Fruit fly (Drosophila melanogaster) whole organism, adult: ENCODE results near the gene Oat.

ENCODE experiments used
- CG11617 ChIP-seq: fragments of 200-800 bp; sonication (Bioruptor generic); optimal IDR thresholded peaks from 2 replicates; lab custom pipeline; 2017; ENCODE audit warnings: mild to moderate bottlenecking, missing biosample characterization, missing genetic modification reagents, missing genetic modification characterization
- CG12768 ChIP-seq: fragments of 200-800 bp; sonication (Bioruptor generic); optimal IDR thresholded peaks from 2 replicates; lab custom pipeline; 2017; ENCODE audit warnings: missing biosample characterization, missing genetic modification characterization, mild to moderate bottlenecking, moderate library complexity, missing genetic modification reagents
- CG14711 ChIP-seq: fragments of 200-800 bp; sonication (Bioruptor generic); optimal IDR thresholded peaks from 2 replicates; lab custom pipeline; 2018; ENCODE audit warnings: missing biosample characterization, mild to moderate bottlenecking, missing genetic modification characterization, moderate library complexity
- CG1620 ChIP-seq: fragments of 200-800 bp; sonication (Bioruptor generic); optimal IDR thresholded peaks from 2 replicates; lab custom pipeline; 2016; ENCODE audit warnings: missing biosample characterization, missing genetic modification characterization
- CG33017 ChIP-seq: fragments of 200-800 bp; sonication (Bioruptor generic); optimal IDR thresholded peaks from 2 replicates; lab custom pipeline; 2018; ENCODE audit warnings: missing biosample characterization, mild to moderate bottlenecking, missing genetic modification characterization, moderate library complexity
- CG5204 ChIP-seq: fragments of 200-800 bp; sonication (Bioruptor generic); optimal IDR thresholded peaks from 2 replicates; lab custom pipeline; 2016; ENCODE audit warnings: missing biosample characterization, missing genetic modification characterization
- CG7045 ChIP-seq: fragments of 200-800 bp; sonication (Bioruptor generic); optimal IDR thresholded peaks from 2 replicates; lab custom pipeline; 2017; ENCODE audit warnings: missing biosample characterization, mild to moderate bottlenecking, missing genetic modification characterization
- CG7101 ChIP-seq: fragments of 200-800 bp; sonication (Bioruptor generic); optimal IDR thresholded peaks from 2 replicates; lab custom pipeline; 2018; ENCODE audit warnings: missing biosample characterization, mild to moderate bottlenecking, missing genetic modification characterization, moderate library complexity
- Clk ChIP-seq: fragments of 200-800 bp; sonication (Bioruptor generic); optimal IDR thresholded peaks from 2 replicates; lab custom pipeline; 2017; ENCODE audit warnings: missing biosample characterization, missing genetic modification characterization
- Crg-1 ChIP-seq: fragments of 200-800 bp; sonication (Bioruptor generic); optimal IDR thresholded peaks from 2 replicates; lab custom pipeline; 2016; ENCODE audit warnings: missing biosample characterization, missing genetic modification characterization
- Hr96 ChIP-seq: fragments of 200-800 bp; sonication (Bioruptor generic); optimal IDR thresholded peaks from 2 replicates; lab custom pipeline; 2016; ENCODE audit warnings: missing biosample characterization, missing genetic modification characterization
- Mnt ChIP-seq: fragments of 200-800 bp; sonication (Bioruptor generic); optimal IDR thresholded peaks from 2 replicates; lab custom pipeline; 2016; ENCODE audit warnings: missing biosample characterization, mild to moderate bottlenecking, missing genetic modification characterization
- bab1 ChIP-seq: fragments of 200-800 bp; sonication (Bioruptor generic); optimal IDR thresholded peaks from 3 replicates; lab custom pipeline; 2019; ENCODE audit warnings: missing biosample characterization, mild to moderate bottlenecking, missing genetic modification characterization, moderate library complexity
- cic ChIP-seq: fragments of 200-800 bp; sonication (Bioruptor generic); optimal IDR thresholded peaks from 2 replicates; lab custom pipeline; 2017; ENCODE audit warnings: missing biosample characterization, mild to moderate bottlenecking, missing genetic modification characterization, moderate library complexity
- cnc ChIP-seq, 2 experiments: fragments of >200 bp; optimal IDR thresholded peaks; 2 replicates each; lab custom pipeline; 2017
- kay ChIP-seq: fragments of 200-800 bp; sonication (Bioruptor generic); peaks from one replicate; lab custom pipeline; 2016; ENCODE audit warnings: missing biosample characterization, missing genetic modification characterization, borderline replicate concordance
- ovo ChIP-seq: fragments of 200-800 bp; sonication (Bioruptor generic); optimal IDR thresholded peaks from 2 replicates; lab custom pipeline; 2016; ENCODE audit warnings: missing biosample characterization, missing genetic modification characterization
- pad ChIP-seq: fragments of 200-800 bp; sonication (Bioruptor generic); optimal IDR thresholded peaks from 3 replicates; lab custom pipeline; 2017; ENCODE audit warnings: missing biosample characterization, missing genetic modification characterization, mild to moderate bottlenecking, moderate library complexity, missing genetic modification reagents
- tj ChIP-seq: fragments of 200-800 bp; sonication (Bioruptor generic); optimal IDR thresholded peaks from 3 replicates; lab custom pipeline; 2017; ENCODE audit warnings: missing biosample characterization, mild to moderate bottlenecking, missing genetic modification characterization, moderate library complexity
- toe ChIP-seq: fragments of 200-800 bp; sonication (Bioruptor generic); optimal IDR thresholded peaks from 2 replicates; lab custom pipeline; 2016; ENCODE audit warnings: missing biosample characterization, missing genetic modification characterization

The Oat gene

DNA sequence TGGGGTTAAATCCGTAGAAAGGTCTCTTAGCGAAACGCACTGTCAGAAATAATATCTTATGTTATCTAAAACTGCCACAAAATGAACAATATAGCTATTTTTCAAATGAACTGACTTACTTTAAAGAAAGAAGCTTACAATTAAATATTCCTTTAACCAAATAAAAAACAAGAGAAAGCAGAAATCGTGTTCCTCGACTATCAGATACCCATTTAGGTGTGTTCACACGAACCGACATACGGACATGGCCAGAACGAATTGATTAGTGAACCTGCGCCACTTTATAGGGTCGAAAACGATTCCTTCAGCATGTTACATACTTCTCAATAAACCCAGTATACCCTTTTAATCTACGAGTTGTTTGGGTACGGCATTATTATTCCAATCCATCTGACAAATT lies 33.9 kb upstream of the Oat start:
- TF ChIP-seq CG5204 (GFP tag; lab: Kevin White, UChicago), result no peak
- no peak for TF ChIP-seq CG1620 (GFP tag; lab: Kevin White, UChicago)
- TF ChIP-seq Hr96 (GFP tag; lab: Kevin White, UChicago), result no peak
- TF ChIP-seq Mnt (GFP tag; lab: Kevin White, UChicago), result no peak
- no peak for TF ChIP-seq kay (GFP tag; lab: Kevin White, UChicago)
- no peak for TF ChIP-seq CG14711 (tag; lab: Kevin White, UChicago)
- no peak for TF ChIP-seq Clk (GFP tag; lab: Kevin White, UChicago)
- TF ChIP-seq ovo (GFP tag; lab: Kevin White, UChicago), result no peak
- no peak for TF ChIP-seq pad
- no peak for TF ChIP-seq cnc (optimal IDR thresholded peaks at IDR 0.05; lab: Kevin White, UChicago)
- TF ChIP-seq Crg-1 (GFP tag; lab: Kevin White, UChicago), result no peak
- no peak for TF ChIP-seq toe (GFP tag; lab: Kevin White, UChicago)
- no peak for TF ChIP-seq bab1 (GFP tag; lab: Kevin White, UChicago)
- TF ChIP-seq CG7045 (GFP tag; lab: Kevin White, UChicago), result no peak
- no peak for TF ChIP-seq CG7101 (tag; lab: Kevin White, UChicago)
- no peak for TF ChIP-seq CG12768 (GFP tag; lab: Kevin White, UChicago)
- TF ChIP-seq tj (GFP tag; lab: Kevin White, UChicago), result no peak
- TF ChIP-seq CG33017 (tag; lab: Kevin White, UChicago), result no peak

dm6 chr3L:19682902-19683301 lies 33.3 kb upstream of the Oat start:
- TF ChIP-seq CG1620 (GFP tag; lab: Kevin White, UChicago), result no peak
- TF ChIP-seq CG12768 (GFP tag; lab: Kevin White, UChicago), result no peak
- TF ChIP-seq cnc (optimal IDR thresholded peaks at IDR 0.05; lab: Kevin White, UChicago), result no peak
- no peak for TF ChIP-seq ovo (GFP tag; lab: Kevin White, UChicago)
- TF ChIP-seq Clk (GFP tag; lab: Kevin White, UChicago), result no peak
- TF ChIP-seq CG5204 (GFP tag; lab: Kevin White, UChicago), result no peak
- TF ChIP-seq Mnt (GFP tag; lab: Kevin White, UChicago), result no peak
- TF ChIP-seq CG7101 (tag; lab: Kevin White, UChicago), result no peak
- TF ChIP-seq CG11617, result no peak
- TF ChIP-seq Crg-1 (GFP tag; lab: Kevin White, UChicago), result no peak
- no peak for TF ChIP-seq pad
- TF ChIP-seq toe (GFP tag; lab: Kevin White, UChicago), result no peak
- TF ChIP-seq tj (GFP tag; lab: Kevin White, UChicago), result no peak
- no peak for TF ChIP-seq CG14711 (tag; lab: Kevin White, UChicago)
- no peak for TF ChIP-seq Hr96 (GFP tag; lab: Kevin White, UChicago)
- TF ChIP-seq kay (GFP tag; lab: Kevin White, UChicago), result no peak
- TF ChIP-seq CG33017 (tag; lab: Kevin White, UChicago), result no peak
- TF ChIP-seq bab1 (GFP tag; lab: Kevin White, UChicago), result no peak
- TF ChIP-seq cic (GFP tag; lab: Kevin White, UChicago), result no peak

- TF ChIP-seq bab1 (GFP tag; lab: Kevin White, UChicago), result no peak
- no peak for TF ChIP-seq cic (GFP tag; lab: Kevin White, UChicago)
- TF ChIP-seq kay (GFP tag; lab: Kevin White, UChicago), result no peak
- TF ChIP-seq CG11617, result no peak
- no peak for TF ChIP-seq cnc (optimal IDR thresholded peaks at IDR 0.05; lab: Kevin White, UChicago)
These were observed 26.4 kb upstream of the Oat start for dm6 chr3L:19676050-19676449.

DNA sequence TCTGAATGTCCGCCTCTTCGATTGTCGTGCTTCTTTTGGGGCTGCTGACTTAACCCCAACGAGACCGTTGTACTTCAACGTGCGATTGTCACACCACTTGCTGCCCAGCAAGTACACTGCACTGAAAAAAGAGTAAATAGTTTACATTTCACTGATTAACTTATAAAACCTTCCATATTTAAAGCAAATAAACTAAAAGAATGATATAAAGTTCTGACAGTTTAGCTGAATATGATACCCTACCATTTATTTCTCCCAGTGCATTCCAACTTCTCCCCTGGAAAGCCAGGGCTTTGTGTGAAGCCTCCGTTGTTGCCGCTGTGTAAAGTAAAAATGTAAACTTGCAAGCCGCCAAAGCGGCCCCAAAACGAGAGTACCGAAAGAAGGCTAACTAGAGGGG lies 24.7 kb upstream of the Oat start:
- TF ChIP-seq toe (GFP tag; lab: Kevin White, UChicago) (no peak), Mnt (GFP tag; lab: Kevin White, UChicago) (no peak), CG11617 (no peak), ovo (GFP tag; lab: Kevin White, UChicago) (no peak), kay (GFP tag; lab: Kevin White, UChicago) (no peak)

- TF ChIP-seq cic (GFP tag; lab: Kevin White, UChicago) (no peak), CG11617 (no peak), CG1620 (GFP tag; lab: Kevin White, UChicago) (no peak), CG14711 (tag; lab: Kevin White, UChicago) (no peak), kay (GFP tag; lab: Kevin White, UChicago) (no peak), Hr96 (GFP tag; lab: Kevin White, UChicago) (no peak), CG12768 (GFP tag; lab: Kevin White, UChicago) (no peak), CG5204 (GFP tag; lab: Kevin White, UChicago) (no peak), Crg-1 (GFP tag; lab: Kevin White, UChicago) (no peak), CG7045 (GFP tag; lab: Kevin White, UChicago) (no peak), ovo (GFP tag; lab: Kevin White, UChicago) (no peak), tj (GFP tag; lab: Kevin White, UChicago) (no peak), toe (GFP tag; lab: Kevin White, UChicago) (no peak), Clk (GFP tag; lab: Kevin White, UChicago) (no peak), bab1 (GFP tag; lab: Kevin White, UChicago) (no peak), pad (no peak), Mnt (GFP tag; lab: Kevin White, UChicago) (no peak), CG7101 (tag; lab: Kevin White, UChicago) (no peak)
These were observed 20.8 kb upstream of the Oat start for dm6 chr3L:19670492-19670891.

DNA sequence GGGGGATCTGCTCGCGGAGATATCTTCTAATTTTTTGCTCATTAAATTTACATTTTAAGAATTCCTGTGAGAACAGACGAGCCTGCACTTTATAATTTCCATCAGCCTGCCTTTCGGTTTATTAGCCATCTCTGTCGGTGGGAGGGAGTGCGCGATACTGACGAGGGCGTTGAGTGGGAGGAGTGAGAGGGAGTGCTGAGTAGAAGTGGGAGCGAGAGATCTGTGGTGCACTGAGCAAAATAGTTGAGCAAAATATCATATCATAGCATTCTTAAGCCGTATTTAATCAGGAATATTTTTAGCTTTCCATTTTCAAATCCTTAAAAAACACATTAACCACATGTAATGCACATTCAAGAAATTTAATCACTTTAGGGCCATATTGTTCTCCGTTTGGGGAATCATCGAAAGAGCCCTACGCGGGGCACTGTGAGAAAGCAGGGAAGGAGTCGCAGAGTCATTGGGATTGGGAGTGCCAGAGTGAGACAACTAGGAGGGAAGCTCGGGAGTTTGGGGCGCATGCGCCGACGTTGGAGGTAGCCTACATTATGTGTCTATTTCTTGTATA lies 15.5 kb upstream of the Oat start:
- TF ChIP-seq CG12768 (GFP tag; lab: Kevin White, UChicago), result no peak
- no peak for TF ChIP-seq Clk (GFP tag; lab: Kevin White, UChicago)
- no peak for TF ChIP-seq Mnt (GFP tag; lab: Kevin White, UChicago)
- TF ChIP-seq tj (GFP tag; lab: Kevin White, UChicago), result no peak
- no peak for TF ChIP-seq CG33017 (tag; lab: Kevin White, UChicago)
- TF ChIP-seq Hr96 (GFP tag; lab: Kevin White, UChicago), result no peak
- TF ChIP-seq CG7101 (tag; lab: Kevin White, UChicago), result no peak
- no peak for TF ChIP-seq bab1 (GFP tag; lab: Kevin White, UChicago)
- TF ChIP-seq kay (GFP tag; lab: Kevin White, UChicago), result no peak
- no peak for TF ChIP-seq cic (GFP tag; lab: Kevin White, UChicago)
- TF ChIP-seq Crg-1 (GFP tag; lab: Kevin White, UChicago), result no peak
- TF ChIP-seq toe (GFP tag; lab: Kevin White, UChicago), result no peak
- TF ChIP-seq ovo (GFP tag; lab: Kevin White, UChicago), result no peak
- TF ChIP-seq CG11617, result no peak
- TF ChIP-seq CG1620 (GFP tag; lab: Kevin White, UChicago), result no peak
- TF ChIP-seq cnc (optimal IDR thresholded peaks at IDR 0.05; lab: Kevin White, UChicago), result no peak
- no peak for TF ChIP-seq CG14711 (tag; lab: Kevin White, UChicago)
- no peak for TF ChIP-seq CG7045 (GFP tag; lab: Kevin White, UChicago)
- no peak for TF ChIP-seq pad
